Fruit fly (Drosophila melanogaster): ENCODE measurements around the gene tefu.

The tefu gene

DNA sequence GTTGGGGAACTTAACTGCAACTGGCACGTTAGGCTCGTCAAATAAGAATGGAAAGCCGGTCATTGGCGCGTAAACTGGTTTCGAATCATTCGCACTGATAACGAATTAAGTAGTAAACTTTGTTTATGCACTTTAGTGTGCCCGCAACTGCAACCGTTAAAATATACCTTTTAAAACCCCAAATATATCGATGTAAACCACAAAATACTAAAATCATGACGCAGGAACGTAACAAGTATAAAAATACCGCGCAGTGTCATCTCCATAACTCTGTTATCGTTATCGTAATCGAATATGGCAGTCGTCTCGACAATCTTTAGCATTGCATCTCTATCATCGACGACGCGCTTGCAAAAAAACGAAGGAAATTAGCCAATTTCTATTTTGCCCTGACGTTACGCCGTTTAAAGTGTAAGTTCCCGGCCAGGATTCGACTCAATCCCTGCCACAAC lies 16.7 kb downstream of the tefu start, which contains the start of the genes CG31344 and Caf1-55 (continued):
- TF ChIP-seq CG17612 (GFP tag; IDR thresholded peaks at IDR 0.05) (no peak), CG14050 (GFP tag; IDR thresholded peaks at IDR 0.05) (no peak), CG12391 (tag; optimal IDR thresholded peaks at IDR 0.05) (peak; percentile 54), CrebB (tag; optimal IDR thresholded peaks at IDR 0.05) (peak; percentile 2), CG18476 (GFP tag; optimal IDR thresholded peaks at IDR 0.05) (no peak), sug (tag; optimal IDR thresholded peaks at IDR 0.05) (peak; percentile 56), Dip2 (GFP tag; IDR thresholded peaks at IDR 0.05) (no peak), CoRest (tag; optimal IDR thresholded peaks at IDR 0.05) (peak; percentile 26), grn (GFP tag; optimal IDR thresholded peaks at IDR 0.05) (peak; percentile 31), jumu (GFP tag; optimal IDR thresholded peaks at IDR 0.05) (peak; percentile 9), insv (GFP tag; optimal IDR thresholded peaks at IDR 0.05) (peak in 1 of 2 experiments; percentile 18), Med (GFP tag) (peak; percentile 74), chn (GFP tag; optimal IDR thresholded peaks at IDR 0.05) (no peak), CG14710 (tag; optimal IDR thresholded peaks at IDR 0.05) (peak; percentile 51), CG2129 (GFP tag; IDR thresholded peaks at IDR 0.05; ENCODE audit: partially characterized antibody) (peak; percentile 65), zfh2 (GFP tag; optimal IDR thresholded peaks at IDR 0.05) (peak; percentile 35), nmo (GFP tag; optimal IDR thresholded peaks at IDR 0.05) (peak; percentile 47), knrl (GFP tag; IDR thresholded peaks at IDR 0.05; ENCODE audit: partially characterized antibody) (peak; percentile 79), Opbp (GFP tag; IDR thresholded peaks at IDR 0.05; ENCODE audit: partially characterized antibody) (peak; percentile 49; the same call in 1 of the 3 replicates), Dp (GFP tag; optimal IDR thresholded peaks at IDR 0.05) (peak; percentile 77), Bgb (GFP tag; IDR thresholded peaks at IDR 0.05; ENCODE audit: partially characterized antibody) (peak; percentile 87), Pdp1 (GFP tag; optimal IDR thresholded peaks at IDR 0.05) (peak in 1 of 2 experiments; percentile 60), sisA (GFP tag; IDR thresholded peaks at IDR 0.05) (no peak), Stat92E (GFP tag; optimal IDR thresholded peaks at IDR 0.05) (peak in 1 of 3 experiments; percentile 69), fd102C (GFP tag; optimal IDR thresholded peaks at IDR 0.05) (no peak), ash1 (GFP tag; optimal IDR thresholded peaks at IDR 0.05) (no peak), CG12155 (GFP tag; optimal IDR thresholded peaks at IDR 0.05) (peak; percentile 12), MESR4 (GFP tag; optimal IDR thresholded peaks at IDR 0.05) (peak; percentile 65), Nf-YC (tag; optimal IDR thresholded peaks at IDR 0.05) (peak; percentile 9), Rfx (GFP tag; IDR thresholded peaks at IDR 0.05) (0 out of 2 replicates have a peak, but pooled peaks have one; percentile 18), CG7786 (GFP tag; optimal IDR thresholded peaks at IDR 0.05) (peak; percentile 17), tgo (GFP tag; IDR thresholded peaks at IDR 0.05) (no peak), CG11504 (tag; optimal IDR thresholded peaks at IDR 0.05) (no peak), CG4707 (GFP tag; optimal IDR thresholded peaks at IDR 0.05) (no peak), cwo (GFP tag; optimal IDR thresholded peaks at IDR 0.05) (no peak), CG1603 (tag; optimal IDR thresholded peaks at IDR 0.05) (peak; percentile 84), CG9437 (GFP tag; optimal IDR thresholded peaks at IDR 0.05) (peak; percentile 79), dati (GFP tag; IDR thresholded peaks at IDR 0.05) (no peak), Doc3 (GFP tag; IDR thresholded peaks at IDR 0.05; ENCODE audit: partially characterized antibody) (peak; percentile 68; the same call in 2 of the 3 replicates), CG34224 (GFP tag; IDR thresholded peaks at IDR 0.05; ENCODE audit: partially characterized antibody) (peak; percentile 78), HmgZ (tag; optimal IDR thresholded peaks at IDR 0.05) (peak; percentile 68), CG9797 (GFP tag; optimal IDR thresholded peaks at IDR 0.05) (peak; percentile 91), E2f2 (GFP tag; IDR thresholded peaks at IDR 0.05) (peak; percentile 82), unc-4 (GFP tag; IDR thresholded peaks at IDR 0.05; ENCODE audit: partially characterized antibody) (peak; percentile 84), CG30020 (tag; optimal IDR thresholded peaks at IDR 0.05) (peak; percentile 56), YL-1 (GFP tag; optimal IDR thresholded peaks at IDR 0.05) (peak; percentile 81), ci (GFP tag; IDR thresholded peaks at IDR 0.05) (peak; percentile 17; the same call in 1 of the 3 replicates), abd-A (tag; optimal IDR thresholded peaks at IDR 0.05) (no peak), Ptx1 (GFP tag; IDR thresholded peaks at IDR 0.05) (no peak)

Measured in whole organism, embryonic.